Worm (Caenorhabditis elegans): ENCODE results near the gene T01G6.10.
A peak's percentile ranks its signal among the peaks of the same experiment; 100 is the strongest.

T01G6.10 gene

DNA sequence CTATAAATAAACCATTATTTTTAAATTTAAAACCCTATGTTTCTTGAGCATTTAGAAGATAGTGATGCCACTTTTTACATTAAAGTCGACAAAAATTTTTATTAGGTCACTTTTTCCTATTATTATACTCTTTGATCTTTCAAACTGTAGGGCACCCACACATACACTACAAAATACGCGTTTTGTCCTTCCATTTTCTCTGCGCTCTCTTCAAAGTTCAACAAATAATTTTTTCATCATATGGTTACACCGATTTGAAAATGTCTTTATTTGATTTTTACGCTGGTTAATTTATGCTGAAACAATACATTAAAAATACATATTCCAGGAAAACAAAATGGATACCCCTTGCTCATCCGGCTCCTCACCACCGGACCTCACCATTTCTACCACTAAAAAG is 40.8 kb downstream of the T01G6.10 start, which contains the start of gene nhr-202 (continued):
- TF ChIP-seq Y55F3AM.14 (GFP tag; optimal IDR thresholded peaks at IDR 0.05) (no peak), elt-3 (tag; optimal IDR thresholded peaks at IDR 0.05) (no peak), nhr-11 (tag; optimal IDR thresholded peaks at IDR 0.05) (no peak), nhr-25 (tag; optimal IDR thresholded peaks at IDR 0.05) (peak; percentile 34), fos-1 (tag; optimal IDR thresholded peaks at IDR 0.05) (peak; percentile 52), F13H6.1 (tag; optimal IDR thresholded peaks at IDR 0.05) (peak; percentile 4), alr-1 (tag; optimal IDR thresholded peaks at IDR 0.05) (no peak), lsy-2 (tag; optimal IDR thresholded peaks at IDR 0.05) (no peak), C34F6.9 (tag; optimal IDR thresholded peaks at IDR 0.05) (no peak), lin-11 (tag; optimal IDR thresholded peaks at IDR 0.05) (no peak), sma-3 (GFP tag; optimal IDR thresholded peaks at IDR 0.05) (no peak), R02D3.7 (tag; optimal IDR thresholded peaks at IDR 0.05) (no peak), blmp-1 (tag; optimal IDR thresholded peaks at IDR 0.05; ENCODE audit: insufficient read depth) (no peak), snpc-4 (tag; optimal IDR thresholded peaks at IDR 0.05) (no peak), nhr-77 (tag; optimal IDR thresholded peaks at IDR 0.05) (no peak), nhr-129 (tag; optimal IDR thresholded peaks at IDR 0.05) (peak; percentile 68)

DNA sequence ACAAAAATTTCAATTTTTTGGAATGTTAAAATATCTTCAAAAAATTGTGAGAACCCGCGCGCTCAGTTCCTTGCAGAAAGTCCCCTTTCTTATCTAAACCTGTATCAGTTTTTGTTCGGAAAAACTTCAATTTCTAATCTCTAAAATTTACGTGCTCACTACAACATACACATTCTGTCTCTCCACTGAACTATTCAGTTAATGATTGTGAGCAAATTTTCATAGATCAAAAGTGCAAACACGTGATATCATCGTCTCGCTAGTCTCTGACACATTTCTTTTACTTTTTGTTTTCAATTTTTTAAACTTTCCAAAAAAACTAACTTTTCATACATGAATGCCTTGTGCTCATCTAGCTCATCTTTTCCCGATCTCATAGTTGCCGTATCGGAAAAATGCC is 43.6 kb downstream of the T01G6.10 start, which contains the start of gene nhr-203:
Gene nhr-203 (plus strand): TSS at position 332 of the 400 bp plus-strand sequence.
- TF ChIP-seq dmd-4 (tag; optimal IDR thresholded peaks at IDR 0.05) (no peak), nhr-10 (tag; optimal IDR thresholded peaks at IDR 0.05) (no peak), gmeb-1 (tag; optimal IDR thresholded peaks at IDR 0.05) (peak; percentile 37), nhr-77 (tag; optimal IDR thresholded peaks at IDR 0.05) (no peak), fos-1 (tag; optimal IDR thresholded peaks at IDR 0.05) (peak; percentile 75), R02D3.7 (tag; optimal IDR thresholded peaks at IDR 0.05) (no peak), ceh-16 (tag; optimal IDR thresholded peaks at IDR 0.05) (no peak), skn-1 (tag; optimal IDR thresholded peaks at IDR 0.05) (peak; percentile 52), crh-2 (tag; optimal IDR thresholded peaks at IDR 0.05) (peak; percentile 45), F13H6.1 (tag; optimal IDR thresholded peaks at IDR 0.05) (peak; percentile 1), sma-9 (GFP tag; optimal IDR thresholded peaks at IDR 0.05) (peak; percentile 80), sma-9 (tag; optimal IDR thresholded peaks at IDR 0.05) (no peak)

DNA sequence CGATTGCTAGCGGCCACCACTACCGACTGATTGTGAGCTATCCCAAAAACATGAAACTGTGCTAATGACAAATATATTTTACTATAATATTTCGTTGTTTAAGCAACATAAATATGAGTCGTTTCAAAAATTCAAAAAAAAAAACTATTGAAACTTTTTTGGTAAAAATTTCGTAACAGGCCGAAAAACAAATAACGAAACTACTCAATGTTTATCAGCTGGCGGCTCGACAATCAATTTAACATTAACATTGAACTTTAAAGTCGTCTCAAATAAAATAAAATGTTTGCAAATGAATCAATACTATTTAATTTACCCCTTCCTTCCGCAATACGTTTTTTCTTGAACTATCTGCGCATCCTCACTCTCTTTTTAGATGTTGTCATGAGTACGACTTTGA is 45.2 kb downstream of the T01G6.10 start:
- no peak for TF ChIP-seq nhr-12 (tag; optimal IDR thresholded peaks at IDR 0.05)
- no peak for TF ChIP-seq unc-39 (tag; optimal IDR thresholded peaks at IDR 0.05)
- TF ChIP-seq unc-62 (GFP tag; optimal IDR thresholded peaks at IDR 0.05) = no peak
- no peak for TF ChIP-seq ztf-4 (tag; optimal IDR thresholded peaks at IDR 0.05)
- TF ChIP-seq mdl-1 (tag; optimal IDR thresholded peaks at IDR 0.05) = no peak
- TF ChIP-seq ceh-16 (tag; optimal IDR thresholded peaks at IDR 0.05) = no peak
- no peak for TF ChIP-seq mab-5 (tag; optimal IDR thresholded peaks at IDR 0.05)
- no peak for TF ChIP-seq C34F6.9 (tag; optimal IDR thresholded peaks at IDR 0.05)
- no peak for TF ChIP-seq nhr-23 (tag; optimal IDR thresholded peaks at IDR 0.05)
- no peak for TF ChIP-seq nhr-77 (tag; optimal IDR thresholded peaks at IDR 0.05)
- no peak for TF ChIP-seq lin-13 (GFP tag; optimal IDR thresholded peaks at IDR 0.05)
- no peak for TF ChIP-seq mbf-1 (tag; optimal IDR thresholded peaks at IDR 0.05)
- TF ChIP-seq sma-9 (GFP tag; optimal IDR thresholded peaks at IDR 0.05) = no peak
- TF ChIP-seq sma-9 (tag; optimal IDR thresholded peaks at IDR 0.05) = no peak
- TF ChIP-seq zag-1 (tag; optimal IDR thresholded peaks at IDR 0.05) = no peak
- TF ChIP-seq skn-1 (tag; optimal IDR thresholded peaks at IDR 0.05) = no peak
- no peak for TF ChIP-seq lin-11 (tag; optimal IDR thresholded peaks at IDR 0.05)
- no peak for TF ChIP-seq gmeb-1 (tag; optimal IDR thresholded peaks at IDR 0.05)
- no peak for TF ChIP-seq Y55F3AM.14 (GFP tag; optimal IDR thresholded peaks at IDR 0.05)

DNA sequence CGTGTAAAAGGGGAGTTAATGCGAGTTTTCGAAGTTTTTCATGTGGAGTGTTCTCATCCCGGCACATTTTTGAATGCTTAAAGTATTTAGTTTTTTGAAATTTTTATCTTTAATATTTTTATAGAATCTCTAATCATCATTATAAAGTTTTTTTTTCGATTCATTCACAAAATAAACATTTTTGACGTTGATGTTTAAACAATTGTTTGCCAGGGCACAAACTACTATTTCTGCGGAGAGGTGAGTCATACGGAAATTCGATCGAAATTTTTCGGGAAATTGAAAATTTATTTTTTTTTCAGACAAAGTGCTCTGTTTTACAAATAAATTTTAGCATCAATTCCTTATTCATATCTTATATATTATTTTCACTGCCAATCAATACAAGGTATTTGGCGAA is 49.5 kb downstream of the T01G6.10 start, which contains the start of gene nhr-98:
Gene nhr-98 (plus strand): TSS at position 301 of the 400 bp plus-strand sequence.
- TF ChIP-seq sma-3 (GFP tag; optimal IDR thresholded peaks at IDR 0.05) (no peak), aly-2 (tag; optimal IDR thresholded peaks at IDR 0.05) (no peak), egl-27 (tag; optimal IDR thresholded peaks at IDR 0.05) (no peak), elt-1 (tag; optimal IDR thresholded peaks at IDR 0.05) (no peak), dmd-4 (tag; optimal IDR thresholded peaks at IDR 0.05) (no peak), F13H6.1 (tag; optimal IDR thresholded peaks at IDR 0.05) (no peak)

Measured in whole organism, L2 larva.